Worm (Caenorhabditis elegans): ENCODE measurements around the gene F56C3.8.

Gene F56C3.8

ce11 chrX:1360631-1361030 is 23.8 kb downstream of the F56C3.8 start, which contains the start of gene F56C3.4:
TSS of gene F56C3.4 (minus strand) at chrX:1360731.
- TF ChIP-seq tbx-2 (tag; optimal IDR thresholded peaks at IDR 0.05), result no peak
- TF ChIP-seq fkh-10 (GFP tag; optimal IDR thresholded peaks at IDR 0.05), result no peak
- no peak for TF ChIP-seq nhr-232 (tag; optimal IDR thresholded peaks at IDR 0.05)
- TF ChIP-seq pax-1 (tag; optimal IDR thresholded peaks at IDR 0.05), result no peak
- TF ChIP-seq elt-2 (tag; optimal IDR thresholded peaks at IDR 0.05), result no peak
- TF ChIP-seq pha-2 (tag; optimal IDR thresholded peaks at IDR 0.05), result no peak
- no peak for TF ChIP-seq Y22D7AL.16 (tag; optimal IDR thresholded peaks at IDR 0.05)
- TF ChIP-seq ceh-45 (GFP tag; IDR thresholded peaks at IDR 0.05), result no peak
- no peak for TF ChIP-seq ama-1 (optimal IDR thresholded peaks at IDR 0.05)

ce11 chrX:1358295-1358694 is 26.1 kb downstream of the F56C3.8 start, which contains the start of gene F56C3.3:
TSS of gene F56C3.3 (minus strand) at chrX:1358395.
- TF ChIP-seq ztf-16 (tag; optimal IDR thresholded peaks at IDR 0.05) (no peak), ceh-22 (tag; optimal IDR thresholded peaks at IDR 0.05) (no peak), fax-1 (tag; optimal IDR thresholded peaks at IDR 0.05) (no peak)

DNA sequence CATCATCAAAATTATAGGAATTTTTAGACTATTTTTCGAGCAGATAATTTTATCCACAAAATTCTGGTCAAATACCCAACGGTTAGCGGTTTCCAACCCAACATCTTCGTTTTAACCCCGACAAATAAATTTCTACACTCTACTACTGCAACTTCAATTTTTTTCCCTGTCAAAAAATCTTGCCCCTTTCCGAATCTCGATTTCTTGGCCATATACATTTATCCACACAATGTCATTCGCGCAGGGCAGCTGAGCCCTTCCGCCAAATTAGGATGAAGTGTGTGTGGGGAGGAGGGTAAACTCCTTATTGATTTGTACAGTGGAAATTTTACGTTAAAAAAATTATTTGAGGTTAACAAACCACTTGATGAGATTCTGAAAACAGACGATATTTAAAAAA is 39.6 kb downstream of the F56C3.8 start:
- TF ChIP-seq ceh-9 (tag; optimal IDR thresholded peaks at IDR 0.05) (no peak), mec-3 (tag; optimal IDR thresholded peaks at IDR 0.05; ENCODE audit: borderline replicate concordance) (no peak), lin-11 (tag; optimal IDR thresholded peaks at IDR 0.05) (no peak), C38D4.7 (GFP tag; optimal IDR thresholded peaks at IDR 0.05) (no peak), madf-2 (tag; optimal IDR thresholded peaks at IDR 0.05) (peak; percentile 3), ceh-18 (tag; optimal IDR thresholded peaks at IDR 0.05) (peak; percentile 90), hlh-6 (tag; optimal IDR thresholded peaks at IDR 0.05) (no peak), fkh-6 (tag; optimal IDR thresholded peaks at IDR 0.05) (no peak), sox-2 (GFP tag; IDR thresholded peaks at IDR 0.05) (no peak), hlh-13 (GFP tag; optimal IDR thresholded peaks at IDR 0.05) (no peak), hlh-30 (tag; optimal IDR thresholded peaks at IDR 0.05; ENCODE audit: insufficient read depth) (peak; percentile 35), ztf-16 (tag; optimal IDR thresholded peaks at IDR 0.05) (peak; percentile 46), F13H6.1 (tag; optimal IDR thresholded peaks at IDR 0.05) (no peak), dve-1 (tag; optimal IDR thresholded peaks at IDR 0.05) (peak; percentile 88), fax-1 (tag; optimal IDR thresholded peaks at IDR 0.05) (no peak), unc-86 (tag; optimal IDR thresholded peaks at IDR 0.05) (peak; percentile 34), syd-9 (tag; optimal IDR thresholded peaks at IDR 0.05) (no peak), ceh-30 (tag; optimal IDR thresholded peaks at IDR 0.05) (peak; percentile 76), nhr-232 (tag; optimal IDR thresholded peaks at IDR 0.05) (no peak), hlh-15 (tag; optimal IDR thresholded peaks at IDR 0.05) (no peak), pqm-1 (tag; optimal IDR thresholded peaks at IDR 0.05) (no peak), pros-1 (tag; optimal IDR thresholded peaks at IDR 0.05) (peak; percentile 72), tbx-7 (tag; optimal IDR thresholded peaks at IDR 0.05) (no peak), ceh-48 (tag; optimal IDR thresholded peaks at IDR 0.05) (peak; percentile 78), ama-1 (optimal IDR thresholded peaks at IDR 0.05) (no peak), pha-4 (tag; optimal IDR thresholded peaks at IDR 0.05) (no peak), elt-4 (tag; optimal IDR thresholded peaks at IDR 0.05) (no peak), C08G9.2 (tag; optimal IDR thresholded peaks at IDR 0.05) (peak; percentile 56), odd-2 (tag; optimal IDR thresholded peaks at IDR 0.05) (no peak), ceh-2 (tag; optimal IDR thresholded peaks at IDR 0.05) (peak; percentile 55), ceh-24 (tag; optimal IDR thresholded peaks at IDR 0.05) (no peak), ceh-34 (tag; optimal IDR thresholded peaks at IDR 0.05) (peak; percentile 62), fkh-10 (GFP tag; optimal IDR thresholded peaks at IDR 0.05) (peak; percentile 63), ref-2 (tag; optimal IDR thresholded peaks at IDR 0.05) (peak; percentile 77), ceh-22 (tag; optimal IDR thresholded peaks at IDR 0.05) (peak; percentile 72), K02D7.2 (tag; optimal IDR thresholded peaks at IDR 0.05) (no peak), pax-1 (tag; optimal IDR thresholded peaks at IDR 0.05) (peak; percentile 54), nhr-11 (tag; optimal IDR thresholded peaks at IDR 0.05) (no peak), dmd-4 (tag; optimal IDR thresholded peaks at IDR 0.05; ENCODE audit: borderline replicate concordance) (no peak), hlh-8 (tag; optimal IDR thresholded peaks at IDR 0.05) (no peak), ceh-19 (GFP tag; optimal IDR thresholded peaks at IDR 0.05) (no peak), sox-4 (tag; optimal IDR thresholded peaks at IDR 0.05) (no peak), rnt-1 (tag; optimal IDR thresholded peaks at IDR 0.05) (peak; percentile 76), T23F11.4 (GFP tag; optimal IDR thresholded peaks at IDR 0.05) (no peak)

All from whole organism, late embryonic.